Worm (Caenorhabditis elegans) whole organism, L4 larva: ENCODE results near the gene adm-4.

Experiments used
- F44E2.7 ChIP-seq: fragments of 200-800 bp; sonication (Bioruptor generic); IDR thresholded peaks from 2 replicates; pipeline ENCODE4 v2.1.2; 2022; ENCODE audit warnings: missing genetic modification characterization, missing compliant biosample characterization
- hif-1 ChIP-seq, 2 experiments: sonication (generic microtip); optimal IDR thresholded peaks; 2 replicates each; lab custom pipeline; 2016 to 2017; ENCODE audit warnings: missing compliant biosample characterization in 2 of 2, missing genetic modification characterization in 2 of 2, missing genetic modification reagents in 2 of 2, missing genotype in 2 of 2, mild to moderate bottlenecking in 1 of 2
- lin-13 ChIP-seq: fragments of 150-350 bp; optimal IDR thresholded peaks from 2 replicates; lab custom pipeline; 2014; ENCODE audit warnings: missing biosample characterization, missing genetic modification reagents, missing genetic modification characterization
- lsy-2 ChIP-seq, 2 experiments: fragments of 150-350 bp in 1 of 2; sonication (generic microtip) in 1 of 2; optimal IDR thresholded peaks; 2 replicates each; lab custom pipeline; 2014 to 2017; ENCODE audit warnings: missing biosample characterization in 2 of 2, missing genetic modification characterization in 2 of 2
- mep-1 ChIP-seq: fragments of 150-350 bp; sonication (generic microtip); optimal IDR thresholded peaks from 3 replicates; lab custom pipeline; 2014; ENCODE audit warnings: missing biosample characterization, missing genetic modification characterization
- nhr-11 ChIP-seq: fragments of 150-350 bp; optimal IDR thresholded peaks from 2 replicates; lab custom pipeline; 2014; ENCODE audit warnings: missing biosample characterization, missing genetic modification characterization
- nhr-237 ChIP-seq: sonication (generic microtip); optimal IDR thresholded peaks from 2 replicates; lab custom pipeline; 2017; ENCODE audit warnings: missing biosample characterization, missing genetic modification characterization
- nhr-28 ChIP-seq: fragments of 150-350 bp; optimal IDR thresholded peaks from 2 replicates; lab custom pipeline; 2014; ENCODE audit warnings: missing biosample characterization, missing genetic modification characterization
- pqm-1 ChIP-seq: sonication (generic microtip); optimal IDR thresholded peaks from 2 replicates; lab custom pipeline; 2017; ENCODE audit warnings: missing biosample characterization, missing genetic modification characterization

DNA sequence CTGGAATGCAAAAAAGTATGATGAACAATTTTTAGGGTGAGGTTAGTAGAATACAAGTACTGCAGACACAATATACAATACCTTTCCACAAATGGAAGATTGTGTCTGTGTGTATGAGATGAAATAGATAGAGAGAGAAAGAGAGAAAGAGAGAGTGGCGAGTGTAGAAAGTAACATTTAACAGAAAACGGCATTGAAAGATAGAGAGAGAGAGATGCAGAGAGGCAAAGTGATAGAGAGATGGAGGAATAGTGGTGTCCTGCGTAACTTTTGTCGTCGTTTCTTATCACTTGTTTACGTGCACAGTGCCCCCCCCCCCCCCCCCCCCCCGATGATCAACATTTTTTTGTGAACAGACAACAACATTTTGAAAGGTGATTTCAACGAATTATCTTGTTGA is 16.6 kb upstream of the adm-4 start:
- TF ChIP-seq mep-1 (tag; lab: Kevin White, UChicago) (peak; percentile 60), lsy-2 (tag; optimal IDR thresholded peaks at IDR 0.05; lab: Kevin White, UChicago) (peak in 1 of 2 experiments; percentile 56), lin-13 (no peak), nhr-11 (no peak), hif-1 (tag; optimal IDR thresholded peaks at IDR 0.05; lab: Kevin White, UChicago) (peak in 1 of 2 experiments; percentile 26), pqm-1 (tag; lab: Kevin White, UChicago) (peak; percentile 50), nhr-237 (tag; lab: Kevin White, UChicago) (no peak), nhr-28 (tag; lab: Kevin White, UChicago) (peak; percentile 89), F44E2.7 (GFP tag; lab: Robert Waterston, UW) (no peak)
